Worm (Caenorhabditis elegans): ENCODE measurements around the gene F15H10.12.
A peak's percentile ranks its signal among the peaks of the same experiment; 100 is the strongest.

F15H10.12 gene

ce11 chrV:10435198-10435597 lies 25.3 kb upstream of the F15H10.12 start:
- TF ChIP-seq elt-3 (tag; optimal IDR thresholded peaks at IDR 0.05): no peak
- peak; percentile 42 for TF ChIP-seq crh-2 (tag; optimal IDR thresholded peaks at IDR 0.05)
- TF ChIP-seq ceh-82 (tag; optimal IDR thresholded peaks at IDR 0.05): no peak
- no peak for TF ChIP-seq F13H6.1 (tag; optimal IDR thresholded peaks at IDR 0.05)
- TF ChIP-seq mbf-1 (tag; optimal IDR thresholded peaks at IDR 0.05): no peak
- TF ChIP-seq nhr-77 (tag; optimal IDR thresholded peaks at IDR 0.05): no peak
- TF ChIP-seq sma-9 (GFP tag; optimal IDR thresholded peaks at IDR 0.05): peak; percentile 18
- TF ChIP-seq sma-9 (tag; optimal IDR thresholded peaks at IDR 0.05): no peak
- TF ChIP-seq ZK546.5 (tag; optimal IDR thresholded peaks at IDR 0.05): no peak
- TF ChIP-seq fos-1 (tag; optimal IDR thresholded peaks at IDR 0.05): peak; percentile 70

ce11 chrV:10433721-10434120 lies 23.8 kb upstream of the F15H10.12 start, which contains the start of gene Y32F6A.4:
Gene Y32F6A.4 (minus strand): TSS chrV:10434067.
- TF ChIP-seq C34F6.9 (tag; optimal IDR thresholded peaks at IDR 0.05) (no peak), F13H6.1 (tag; optimal IDR thresholded peaks at IDR 0.05) (no peak), blmp-1 (tag; optimal IDR thresholded peaks at IDR 0.05; ENCODE audit: insufficient read depth) (no peak), nhr-10 (tag; optimal IDR thresholded peaks at IDR 0.05) (no peak), fos-1 (tag; optimal IDR thresholded peaks at IDR 0.05) (peak; percentile 51), crh-2 (tag; optimal IDR thresholded peaks at IDR 0.05) (peak; percentile 2), zag-1 (tag; optimal IDR thresholded peaks at IDR 0.05) (no peak), gmeb-1 (tag; optimal IDR thresholded peaks at IDR 0.05) (peak; percentile 8), mab-5 (tag; optimal IDR thresholded peaks at IDR 0.05) (no peak)

ce11 chrV:10432607-10433006 lies 22.7 kb upstream of the F15H10.12 start:
- no peak for TF ChIP-seq ceh-16 (tag; optimal IDR thresholded peaks at IDR 0.05)
- TF ChIP-seq sma-9 (GFP tag; optimal IDR thresholded peaks at IDR 0.05): peak; percentile 9
- no peak for TF ChIP-seq sma-9 (tag; optimal IDR thresholded peaks at IDR 0.05)
- TF ChIP-seq fos-1 (tag; optimal IDR thresholded peaks at IDR 0.05): peak; percentile 90
- peak; percentile 24 for TF ChIP-seq crh-2 (tag; optimal IDR thresholded peaks at IDR 0.05)
- TF ChIP-seq gmeb-1 (tag; optimal IDR thresholded peaks at IDR 0.05): peak; percentile 25
- no peak for TF ChIP-seq lin-11 (tag; optimal IDR thresholded peaks at IDR 0.05)
- peak; percentile 20 for TF ChIP-seq skn-1 (tag; optimal IDR thresholded peaks at IDR 0.05)

ce11 chrV:10428608-10429007 lies 18.7 kb upstream of the F15H10.12 start, which contains the start of gene tag-314:
Gene tag-314 (minus strand): TSS chrV:10428708.
- TF ChIP-seq lin-13 (GFP tag; optimal IDR thresholded peaks at IDR 0.05) (no peak), dmd-4 (tag; optimal IDR thresholded peaks at IDR 0.05) (no peak), aly-2 (tag; optimal IDR thresholded peaks at IDR 0.05) (no peak), nhr-23 (tag; optimal IDR thresholded peaks at IDR 0.05) (no peak), blmp-1 (tag; optimal IDR thresholded peaks at IDR 0.05; ENCODE audit: insufficient read depth) (no peak), nhr-12 (tag; optimal IDR thresholded peaks at IDR 0.05) (no peak)

ce11 chrV:10426253-10426652 lies 16.4 kb upstream of the F15H10.12 start, which contains the start of gene apc-10:
Gene apc-10 (minus strand): TSS chrV:10426353.
- TF ChIP-seq lin-39 (tag; optimal IDR thresholded peaks at IDR 0.05): no peak
- no peak for TF ChIP-seq skn-1 (tag; optimal IDR thresholded peaks at IDR 0.05)
- no peak for TF ChIP-seq nhr-23 (tag; optimal IDR thresholded peaks at IDR 0.05)
- no peak for TF ChIP-seq C34F6.9 (tag; optimal IDR thresholded peaks at IDR 0.05)
- no peak for TF ChIP-seq zag-1 (tag; optimal IDR thresholded peaks at IDR 0.05)
- TF ChIP-seq aly-2 (tag; optimal IDR thresholded peaks at IDR 0.05): no peak
- TF ChIP-seq ZK546.5 (tag; optimal IDR thresholded peaks at IDR 0.05): no peak
- TF ChIP-seq ztf-11 (tag; optimal IDR thresholded peaks at IDR 0.05): no peak

ce11 chrV:10425098-10425497 lies 15.2 kb upstream of the F15H10.12 start, which contains the start of gene col-12:
Gene col-12 (minus strand): TSS chrV:10425198.
- TF ChIP-seq dmd-4 (tag; optimal IDR thresholded peaks at IDR 0.05) (no peak), skn-1 (tag; optimal IDR thresholded peaks at IDR 0.05) (no peak)

- TF ChIP-seq nhr-77 (tag; optimal IDR thresholded peaks at IDR 0.05) (no peak), unc-55 (GFP tag; optimal IDR thresholded peaks at IDR 0.05) (no peak), blmp-1 (tag; optimal IDR thresholded peaks at IDR 0.05; ENCODE audit: insufficient read depth) (peak; percentile 25), sma-3 (GFP tag; optimal IDR thresholded peaks at IDR 0.05) (peak; percentile 16), nhr-25 (tag; optimal IDR thresholded peaks at IDR 0.05) (peak; percentile 76)
Measured at ce11 chrV:10423511-10423910, 13.6 kb upstream of the F15H10.12 start.

Data from whole organism, L2 larva.